Worm (Caenorhabditis elegans) whole organism, L2 larva: ENCODE results near the gene F10D2.8.
A peak's percentile ranks its signal among the peaks of the same experiment; 100 is the strongest.

ENCODE experiments used
- C34F6.9 ChIP-seq: fragments of 150-350 bp; optimal IDR thresholded peaks from 2 replicates; lab custom pipeline; 2014; ENCODE audit warnings: missing biosample characterization, missing genetic modification characterization
- R02D3.7 ChIP-seq: fragments of 150-350 bp; optimal IDR thresholded peaks from 2 replicates; lab custom pipeline; 2014; ENCODE audit warnings: missing biosample characterization, missing genetic modification characterization
- alr-1 ChIP-seq: fragments of 150-350 bp; optimal IDR thresholded peaks from 2 replicates; lab custom pipeline; 2014; ENCODE audit warnings: missing biosample characterization, missing genetic modification characterization
- aly-2 ChIP-seq: fragments of 150-350 bp; optimal IDR thresholded peaks from 2 replicates; lab custom pipeline; 2014; ENCODE audit warnings: missing biosample characterization, missing genetic modification characterization
- ama-1 ChIP-seq: fragments of 150-350 bp; optimal IDR thresholded peaks from 2 replicates; lab custom pipeline; 2018; ENCODE audit warnings: inconsistent platforms
- ceh-82 ChIP-seq: fragments of 150-350 bp; optimal IDR thresholded peaks from 2 replicates; lab custom pipeline; 2014; ENCODE audit warnings: missing biosample characterization, missing genetic modification characterization
- crh-2 ChIP-seq: sonication (generic microtip); optimal IDR thresholded peaks from 2 replicates; lab custom pipeline; 2017; ENCODE audit warnings: missing biosample characterization, missing genetic modification characterization
- egl-27 ChIP-seq: sonication (generic microtip); optimal IDR thresholded peaks from 3 replicates; lab custom pipeline; 2017; ENCODE audit warnings: missing biosample characterization, missing genetic modification reagents, missing genetic modification characterization
- elt-1 ChIP-seq: fragments of 150-350 bp; optimal IDR thresholded peaks from 2 replicates; lab custom pipeline; 2014; ENCODE audit warnings: missing biosample characterization, missing genetic modification characterization
- elt-3 ChIP-seq: sonication (generic microtip); optimal IDR thresholded peaks from 2 replicates; lab custom pipeline; 2017; ENCODE audit warnings: missing biosample characterization, missing genetic modification characterization
- fos-1 ChIP-seq: fragments of 150-350 bp; optimal IDR thresholded peaks from 2 replicates; lab custom pipeline; 2014; ENCODE audit warnings: missing biosample characterization, missing genetic modification characterization
- gmeb-1 ChIP-seq: fragments of 150-350 bp; optimal IDR thresholded peaks from 2 replicates; lab custom pipeline; 2014; ENCODE audit warnings: missing biosample characterization, missing genetic modification characterization
- lin-13 ChIP-seq: fragments of 150-350 bp; optimal IDR thresholded peaks from 2 replicates; lab custom pipeline; 2014; ENCODE audit warnings: missing biosample characterization, missing genetic modification reagents, missing genetic modification characterization
- lin-39 ChIP-seq: fragments of 150-350 bp; optimal IDR thresholded peaks from 2 replicates; lab custom pipeline; 2014; ENCODE audit warnings: missing biosample characterization, missing genetic modification reagents, missing genetic modification characterization
- lsy-2 ChIP-seq, 2 experiments: fragments of 150-350 bp in 1 of 2; sonication (generic microtip) in 1 of 2; optimal IDR thresholded peaks; 2 replicates each; lab custom pipeline; 2014 to 2017; ENCODE audit warnings: missing biosample characterization in 2 of 2, missing genetic modification characterization in 2 of 2
- nhr-10 ChIP-seq: sonication (generic microtip); optimal IDR thresholded peaks from 2 replicates; lab custom pipeline; 2017; ENCODE audit warnings: missing biosample characterization, missing genetic modification characterization
- nhr-11 ChIP-seq: fragments of 150-350 bp; optimal IDR thresholded peaks from 2 replicates; lab custom pipeline; 2014; ENCODE audit warnings: missing biosample characterization, missing genetic modification characterization
- nhr-12 ChIP-seq: fragments of 150-350 bp; optimal IDR thresholded peaks from 2 replicates; lab custom pipeline; 2014; ENCODE audit warnings: missing biosample characterization, missing genetic modification characterization
- nhr-21 ChIP-seq: fragments of 150-350 bp; optimal IDR thresholded peaks from 2 replicates; lab custom pipeline; 2014; ENCODE audit warnings: missing biosample characterization, missing genetic modification characterization
- nhr-23 ChIP-seq: fragments of 150-350 bp; optimal IDR thresholded peaks from 2 replicates; lab custom pipeline; 2014; ENCODE audit warnings: missing biosample characterization, missing genetic modification reagents, missing genetic modification characterization
- nhr-237 ChIP-seq: fragments of 150-350 bp; optimal IDR thresholded peaks from 2 replicates; lab custom pipeline; 2014; ENCODE audit warnings: missing biosample characterization, missing genetic modification characterization
- nhr-25 ChIP-seq: fragments of 150-350 bp; sonication (generic microtip); optimal IDR thresholded peaks from 3 replicates; lab custom pipeline; 2014; ENCODE audit warnings: missing biosample characterization, missing genetic modification characterization
- nhr-6 ChIP-seq: fragments of 150-350 bp; optimal IDR thresholded peaks from 2 replicates; lab custom pipeline; 2014; ENCODE audit warnings: missing biosample characterization, missing genetic modification characterization
- nhr-77 ChIP-seq: fragments of 150-350 bp; optimal IDR thresholded peaks from 2 replicates; lab custom pipeline; 2014; ENCODE audit warnings: missing biosample characterization, missing genetic modification characterization
- sem-4 ChIP-seq: fragments of 150-350 bp; optimal IDR thresholded peaks from 2 replicates; lab custom pipeline; 2014; ENCODE audit warnings: missing biosample characterization, missing genetic modification reagents, missing genetic modification characterization
- sma-3 ChIP-seq: sonication (generic microtip); optimal IDR thresholded peaks from 2 replicates; lab custom pipeline; 2016; ENCODE audit warnings: missing genetic modification reagents, missing genetic modification characterization, missing compliant biosample characterization
- sma-9 ChIP-seq, 2 experiments: fragments of 150-350 bp in 1 of 2; sonication (generic microtip) in 1 of 2; optimal IDR thresholded peaks; 2 replicates each; lab custom pipeline; 2014 to 2016; ENCODE audit warnings: missing genetic modification characterization in 2 of 2, mild to moderate bottlenecking in 1 of 2, missing biosample characterization in 1 of 2, missing compliant biosample characterization in 1 of 2, missing genetic modification reagents in 1 of 2, moderate library complexity in 1 of 2
- snpc-4 ChIP-seq: fragments of 150-350 bp; optimal IDR thresholded peaks from 2 replicates; lab custom pipeline; 2014; ENCODE audit warnings: missing biosample characterization, missing genetic modification characterization
- unc-39 ChIP-seq: fragments of 150-350 bp; optimal IDR thresholded peaks from 2 replicates; lab custom pipeline; 2014; ENCODE audit warnings: missing biosample characterization, missing genetic modification characterization
- unc-55 ChIP-seq: fragments of 150-350 bp; sonication (generic microtip); optimal IDR thresholded peaks from 3 replicates; lab custom pipeline; 2014; ENCODE audit warnings: missing biosample characterization, missing genetic modification reagents, missing genetic modification characterization
- ztf-11 ChIP-seq: sonication (generic microtip); optimal IDR thresholded peaks from 2 replicates; lab custom pipeline; 2017; ENCODE audit warnings: missing biosample characterization, missing genetic modification characterization

The F10D2.8 gene

ce11 chrV:7194818-7195217 lies 44.3 kb upstream of the F10D2.8 start:
- no peak for TF ChIP-seq ztf-11 (tag; lab: Kevin White, UChicago)

- TF ChIP-seq lin-13 (no peak), elt-3 (tag; lab: Kevin White, UChicago) (no peak), sma-3 (no peak), egl-27 (tag; lab: Kevin White, UChicago) (no peak), alr-1 (tag; lab: Kevin White, UChicago) (no peak), aly-2 (tag; lab: Kevin White, UChicago) (no peak), nhr-21 (tag; lab: Kevin White, UChicago) (no peak), nhr-77 (no peak), nhr-25 (tag; lab: Kevin White, UChicago) (no peak), fos-1 (no peak), nhr-11 (no peak), lsy-2 (tag; optimal IDR thresholded peaks at IDR 0.05; lab: Kevin White, UChicago) (no peak), gmeb-1 (tag; lab: Kevin White, UChicago) (no peak), ama-1 (lab: Kevin White, UChicago) (no peak), elt-1 (tag; lab: Kevin White, UChicago) (no peak), crh-2 (tag; lab: Kevin White, UChicago) (no peak), nhr-10 (tag; lab: Kevin White, UChicago) (no peak), R02D3.7 (tag; lab: Kevin White, UChicago) (no peak)
Observed at ce11 chrV:7193562-7193961, 43.0 kb upstream of the F10D2.8 start, which contains the start of gene F09G2.8. TSS of gene F09G2.8 (minus strand) at chrV:7193662.

- TF ChIP-seq C34F6.9 (tag; lab: Kevin White, UChicago) (no peak), lin-13 (no peak), ceh-82 (tag; lab: Kevin White, UChicago) (no peak), lin-39 (tag; lab: Kevin White, UChicago) (no peak), aly-2 (tag; lab: Kevin White, UChicago) (no peak), nhr-237 (tag; lab: Kevin White, UChicago) (no peak), egl-27 (tag; lab: Kevin White, UChicago) (no peak), elt-3 (tag; lab: Kevin White, UChicago) (no peak), ama-1 (lab: Kevin White, UChicago) (no peak)
Observed at ce11 chrV:7187295-7187694, 36.8 kb upstream of the F10D2.8 start.

- TF ChIP-seq gmeb-1 (tag; lab: Kevin White, UChicago) (peak; percentile 43), sma-9 (GFP tag; optimal IDR thresholded peaks at IDR 0.05; lab: Kevin White, UChicago) (peak; percentile 10), sma-9 (tag; optimal IDR thresholded peaks at IDR 0.05; lab: Kevin White, UChicago) (no peak), fos-1 (peak; percentile 81), snpc-4 (tag; lab: Kevin White, UChicago) (no peak)
- TF ChIP-seq, all 48 proteins: peak for 3
Observed at ce11 chrV:7186599-7186998, 36.1 kb upstream of the F10D2.8 start.

ce11 chrV:7184549-7184948 lies 34.0 kb upstream of the F10D2.8 start, which contains the start of gene pitr-5:
TSS of gene pitr-5 (plus strand) at chrV:7184849.
- TF ChIP-seq nhr-6 (tag; lab: Kevin White, UChicago) = no peak
- TF ChIP-seq unc-39 = no peak
- TF ChIP-seq lin-13 = no peak
- no peak for TF ChIP-seq sem-4 (tag; lab: Kevin White, UChicago)

ce11 chrV:7178843-7179242 lies 28.3 kb upstream of the F10D2.8 start, which contains the start of gene cpsf-2:
TSS of gene cpsf-2 (plus strand) at chrV:7179172.
- no peak for TF ChIP-seq nhr-21 (tag; lab: Kevin White, UChicago)
- TF ChIP-seq lsy-2 (tag; optimal IDR thresholded peaks at IDR 0.05; lab: Kevin White, UChicago) = peak in 1 of 2 experiments; percentile 25
- TF ChIP-seq C34F6.9 (tag; lab: Kevin White, UChicago) = peak; percentile 28
- TF ChIP-seq elt-1 (tag; lab: Kevin White, UChicago) = no peak
- no peak for TF ChIP-seq nhr-12 (tag; lab: Kevin White, UChicago)
- no peak for TF ChIP-seq lin-39 (tag; lab: Kevin White, UChicago)
- no peak for TF ChIP-seq nhr-23 (tag; lab: Kevin White, UChicago)
- no peak for TF ChIP-seq sma-3
- TF ChIP-seq sem-4 (tag; lab: Kevin White, UChicago) = no peak
- TF ChIP-seq nhr-25 (tag; lab: Kevin White, UChicago) = no peak
- no peak for TF ChIP-seq aly-2 (tag; lab: Kevin White, UChicago)
- peak; percentile 36 for TF ChIP-seq unc-55
